Worm (Caenorhabditis elegans): ENCODE measurements around the gene fbf-1.

DNA sequence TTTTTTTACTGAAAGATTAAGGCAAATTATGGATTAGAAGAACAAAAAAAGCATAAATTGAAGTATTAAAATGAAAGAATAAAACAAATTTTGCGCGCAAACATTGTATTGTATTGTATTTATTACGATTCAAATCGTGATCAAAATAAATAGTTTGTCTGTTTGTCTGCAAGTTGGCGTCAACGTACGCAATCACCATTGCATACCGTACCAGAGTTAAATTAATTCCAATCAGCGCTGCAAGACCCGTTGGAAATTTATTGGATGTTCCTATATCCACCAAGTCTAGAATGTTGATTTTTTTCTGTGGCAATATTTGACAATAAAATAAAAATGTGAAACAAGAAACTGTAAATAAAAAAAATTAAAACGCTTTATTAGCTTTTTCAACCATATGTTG, 32.5 kb upstream of the fbf-1 start, which contains the start of gene heri-1:
- TF ChIP-seq elt-3 (tag; optimal IDR thresholded peaks at IDR 0.05) (no peak), lin-39 (tag; optimal IDR thresholded peaks at IDR 0.05) (no peak), fos-1 (tag; optimal IDR thresholded peaks at IDR 0.05) (no peak), zag-1 (tag; optimal IDR thresholded peaks at IDR 0.05) (no peak), mdl-1 (tag; optimal IDR thresholded peaks at IDR 0.05) (no peak), egl-27 (tag; optimal IDR thresholded peaks at IDR 0.05) (no peak), nhr-77 (tag; optimal IDR thresholded peaks at IDR 0.05) (no peak), ztf-11 (tag; optimal IDR thresholded peaks at IDR 0.05) (no peak), dmd-4 (tag; optimal IDR thresholded peaks at IDR 0.05) (no peak), aly-2 (tag; optimal IDR thresholded peaks at IDR 0.05) (no peak)
